Fruit fly (Drosophila melanogaster) whole organism: Measurements from ENCODE around the gene ppl.

Source experiments
- CG8478 ChIP-seq: fragments of >200 bp; optimal IDR thresholded peaks from 2 replicates; lab custom pipeline; 2018; ENCODE audit warnings: inconsistent platforms
- Dll ChIP-seq: fragments of >200 bp; optimal IDR thresholded peaks from 2 replicates; lab custom pipeline; 2017
- EcR ChIP-seq, 2 experiments: fragments of >200 bp; optimal IDR thresholded peaks; 2 replicates each; lab custom pipeline; 2017; ENCODE audit warnings: missing biosample characterization in 2 of 2, missing genetic modification characterization in 2 of 2, missing genetic modification reagents in 2 of 2
- pan ChIP-seq: fragments of >200 bp; optimal IDR thresholded peaks from 2 replicates; lab custom pipeline; 2017
- psq ChIP-seq: fragments of >200 bp; optimal IDR thresholded peaks from 2 replicates; lab custom pipeline; 2017
- usp ChIP-seq: fragments of >200 bp; optimal IDR thresholded peaks from 2 replicates; lab custom pipeline; 2017; ENCODE audit warnings: missing biosample characterization, missing genetic modification characterization, mixed read lengths

dm6 chr3L:21252525-21252924 is 28.8 kb downstream of the ppl start:
- TF ChIP-seq pan (lab: Kevin White, UChicago) (no peak), CG8478 (lab: Kevin White, UChicago) (no peak), psq (no peak), usp (no peak), Dll (lab: Kevin White, UChicago) (peak; percentile 2), EcR (GFP tag; optimal IDR thresholded peaks at IDR 0.05; lab: Kevin White, UChicago) (peak in 1 of 2 experiments; percentile 81)
